Worm (Caenorhabditis elegans) whole organism, L3 larva: ENCODE results near the gene pals-22.

Experiments used
- ZK546.5 ChIP-seq: sonication (generic microtip); optimal IDR thresholded peaks from 2 replicates; lab custom pipeline; 2017; ENCODE audit warnings: missing biosample characterization, missing genetic modification characterization
- aly-2 ChIP-seq: fragments of 150-350 bp; optimal IDR thresholded peaks from 2 replicates; lab custom pipeline; 2014; ENCODE audit warnings: missing biosample characterization, missing genetic modification characterization
- ama-1 ChIP-seq: fragments of 150-350 bp; optimal IDR thresholded peaks from 2 replicates; lab custom pipeline; 2018
- ceh-16 ChIP-seq: sonication (generic microtip); optimal IDR thresholded peaks from 2 replicates; lab custom pipeline; 2017; ENCODE audit warnings: missing biosample characterization, missing genetic modification characterization
- ceh-28 ChIP-seq: fragments of 150-350 bp; optimal IDR thresholded peaks from 2 replicates; lab custom pipeline; 2014; ENCODE audit warnings: missing biosample characterization, missing genetic modification reagents, missing genetic modification characterization
- ceh-82 ChIP-seq: fragments of 150-350 bp; optimal IDR thresholded peaks from 2 replicates; lab custom pipeline; 2014; ENCODE audit warnings: missing biosample characterization, missing genetic modification characterization
- ceh-9 ChIP-seq: sonication (generic microtip); optimal IDR thresholded peaks from 2 replicates; lab custom pipeline; 2018; ENCODE audit warnings: missing biosample characterization, missing genetic modification characterization
- egl-27 ChIP-seq: sonication (generic microtip); optimal IDR thresholded peaks from 4 replicates; lab custom pipeline; 2017; ENCODE audit warnings: missing biosample characterization, missing genetic modification reagents, missing genetic modification characterization
- egl-5 ChIP-seq: fragments of 150-350 bp; optimal IDR thresholded peaks from 2 replicates; lab custom pipeline; 2017; ENCODE audit warnings: missing biosample characterization, missing genetic modification reagents, missing genetic modification characterization, inconsistent platforms
- elt-1 ChIP-seq: fragments of 150-350 bp; optimal IDR thresholded peaks from 2 replicates; lab custom pipeline; 2014; ENCODE audit warnings: missing biosample characterization, missing genetic modification characterization
- elt-3 ChIP-seq, 3 experiments: fragments of 150-350 bp in 1 of 3; sonication (generic microtip) in 2 of 3; optimal IDR thresholded peaks; 2 replicates in 2 of 3; 4 replicates in 1 of 3; lab custom pipeline; 2014 to 2017; ENCODE audit warnings: missing biosample characterization in 3 of 3, missing genetic modification characterization in 3 of 3
- eor-1 ChIP-seq, 2 experiments: fragments of 150-350 bp; optimal IDR thresholded peaks; 2 replicates each; lab custom pipeline; 2014 to 2018; ENCODE audit warnings: missing biosample characterization in 2 of 2, missing genetic modification characterization in 2 of 2
- fkh-10 ChIP-seq: sonication (generic microtip); optimal IDR thresholded peaks from 2 replicates; lab custom pipeline; 2017; ENCODE audit warnings: missing biosample characterization, missing genetic modification reagents, missing genetic modification characterization
- fkh-2 ChIP-seq: fragments of 150-350 bp; optimal IDR thresholded peaks from 2 replicates; lab custom pipeline; 2014; ENCODE audit warnings: missing biosample characterization, missing genetic modification reagents, missing genetic modification characterization
- fos-1 ChIP-seq: fragments of 150-350 bp; optimal IDR thresholded peaks from 2 replicates; lab custom pipeline; 2014; ENCODE audit warnings: missing biosample characterization, missing genetic modification characterization
- hmg-11 ChIP-seq: sonication (generic microtip); optimal IDR thresholded peaks from 2 replicates; lab custom pipeline; 2016; ENCODE audit warnings: missing genetic modification characterization, missing compliant biosample characterization
- jun-1 ChIP-seq: fragments of 150-350 bp; optimal IDR thresholded peaks from 2 replicates; lab custom pipeline; 2014; ENCODE audit warnings: missing biosample characterization, missing genetic modification reagents, missing genetic modification characterization
- lin-15B ChIP-seq: fragments of 150-350 bp; optimal IDR thresholded peaks from 2 replicates; lab custom pipeline; 2014; ENCODE audit warnings: missing biosample characterization, missing genetic modification characterization
- lin-39 ChIP-seq: fragments of 150-350 bp; optimal IDR thresholded peaks from 2 replicates; lab custom pipeline; 2018; ENCODE audit warnings: missing biosample characterization, missing genetic modification reagents, missing genetic modification characterization
- mdl-1 ChIP-seq: fragments of 150-350 bp; optimal IDR thresholded peaks from 2 replicates; lab custom pipeline; 2014; ENCODE audit warnings: missing biosample characterization, missing genetic modification characterization
- mml-1 ChIP-seq: fragments of 150-350 bp; sonication (generic microtip); optimal IDR thresholded peaks from 3 replicates; lab custom pipeline; 2014; ENCODE audit warnings: missing biosample characterization, missing genetic modification characterization
- nfya-1 ChIP-seq: sonication (generic microtip); optimal IDR thresholded peaks from 2 replicates; lab custom pipeline; 2017; ENCODE audit warnings: missing genetic modification characterization, mild to moderate bottlenecking, missing compliant biosample characterization, antibody characterized with exemption, moderate library complexity; ENCODE audit not compliant: insufficient read depth
- nhr-11 ChIP-seq: fragments of 150-350 bp; optimal IDR thresholded peaks from 2 replicates; lab custom pipeline; 2014; ENCODE audit warnings: missing biosample characterization, missing genetic modification characterization
- nhr-237 ChIP-seq: fragments of 150-350 bp; optimal IDR thresholded peaks from 2 replicates; lab custom pipeline; 2014; ENCODE audit warnings: missing biosample characterization, missing genetic modification characterization
- nhr-25 ChIP-seq: sonication (generic microtip); optimal IDR thresholded peaks from 2 replicates; lab custom pipeline; 2017; ENCODE audit warnings: missing biosample characterization, missing genetic modification characterization
- nhr-28 ChIP-seq: fragments of 150-350 bp; optimal IDR thresholded peaks from 2 replicates; lab custom pipeline; 2014; ENCODE audit warnings: missing biosample characterization, missing genetic modification characterization
- nhr-67 ChIP-seq: fragments of 150-350 bp; optimal IDR thresholded peaks from 2 replicates; lab custom pipeline; 2014; ENCODE audit warnings: missing biosample characterization, missing genetic modification characterization
- nhr-77 ChIP-seq: fragments of 150-350 bp; optimal IDR thresholded peaks from 2 replicates; lab custom pipeline; 2014; ENCODE audit warnings: missing biosample characterization, missing genetic modification characterization
- pha-4 ChIP-seq: fragments of 150-350 bp; optimal IDR thresholded peaks from 2 replicates; lab custom pipeline; 2014; ENCODE audit warnings: missing biosample characterization, missing genetic modification reagents, missing genetic modification characterization
- sea-2 ChIP-seq: fragments of 150-350 bp; sonication (generic microtip); optimal IDR thresholded peaks from 4 replicates; lab custom pipeline; 2014; ENCODE audit warnings: missing biosample characterization, missing genetic modification reagents, missing genetic modification characterization
- skn-1 ChIP-seq: fragments of 150-350 bp; optimal IDR thresholded peaks from 2 replicates; lab custom pipeline; 2014; ENCODE audit warnings: missing biosample characterization, missing genetic modification characterization
- snpc-4 ChIP-seq: fragments of 150-350 bp; optimal IDR thresholded peaks from 2 replicates; lab custom pipeline; 2014; ENCODE audit warnings: missing biosample characterization, missing genetic modification characterization
- tbx-2 ChIP-seq: sonication (generic microtip); optimal IDR thresholded peaks from 2 replicates; lab custom pipeline; 2016; ENCODE audit warnings: mild to moderate bottlenecking, missing genetic modification characterization, missing compliant biosample characterization
- unc-39 ChIP-seq: sonication (generic microtip); optimal IDR thresholded peaks from 4 replicates; lab custom pipeline; 2017; ENCODE audit warnings: missing biosample characterization, missing genetic modification characterization
- zag-1 ChIP-seq: fragments of 150-350 bp; optimal IDR thresholded peaks from 2 replicates; lab custom pipeline; 2014; ENCODE audit warnings: missing biosample characterization, missing genetic modification characterization
- ztf-11 ChIP-seq: fragments of 150-350 bp; optimal IDR thresholded peaks from 2 replicates; lab custom pipeline; 2014; ENCODE audit warnings: missing biosample characterization, missing genetic modification characterization
- ztf-4 ChIP-seq: fragments of 150-350 bp; optimal IDR thresholded peaks from 2 replicates; lab custom pipeline; 2014; ENCODE audit warnings: missing biosample characterization, missing genetic modification characterization

Gene pals-22

DNA sequence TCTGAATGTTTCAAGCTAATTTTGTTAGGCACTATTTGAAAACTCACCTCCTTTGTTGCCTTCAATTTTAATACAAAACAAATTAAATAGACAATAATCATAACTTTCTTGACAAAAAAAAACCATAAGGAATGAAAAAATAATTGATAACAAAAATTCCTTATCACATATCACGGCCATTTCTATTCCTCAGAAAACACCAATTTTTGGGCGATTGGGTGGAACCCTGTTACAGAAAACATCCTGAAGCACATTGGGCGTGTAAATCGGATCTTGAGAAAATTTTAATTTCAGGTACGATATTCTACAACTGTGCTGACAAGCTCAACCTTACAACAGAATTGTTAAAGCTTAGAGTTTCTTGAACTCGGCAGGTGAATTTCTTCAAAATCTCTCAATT, 32.6 kb downstream of the pals-22 start, which contains the start of gene F40G9.8:
F40G9.8 (minus strand) TSS at position 101 of the 400 bp plus-strand sequence.
- no peak for TF ChIP-seq lin-39 (tag; lab: Kevin White, UChicago)
- TF ChIP-seq jun-1 (tag; lab: Kevin White, UChicago): no peak
- TF ChIP-seq ceh-28 (tag; lab: Kevin White, UChicago): no peak
- TF ChIP-seq mdl-1 (tag; lab: Kevin White, UChicago): no peak
- TF ChIP-seq snpc-4 (tag; lab: Kevin White, UChicago): no peak
- TF ChIP-seq fkh-2: no peak
- no peak for TF ChIP-seq nhr-25
- no peak for TF ChIP-seq ztf-4
- no peak for TF ChIP-seq eor-1 (tag; optimal IDR thresholded peaks at IDR 0.05; lab: Kevin White, UChicago)
- no peak for TF ChIP-seq nhr-28 (tag; lab: Kevin White, UChicago)
- TF ChIP-seq mml-1 (tag; lab: Kevin White, UChicago): no peak
- no peak for TF ChIP-seq nhr-77
- TF ChIP-seq skn-1 (tag; lab: Kevin White, UChicago): no peak

DNA sequence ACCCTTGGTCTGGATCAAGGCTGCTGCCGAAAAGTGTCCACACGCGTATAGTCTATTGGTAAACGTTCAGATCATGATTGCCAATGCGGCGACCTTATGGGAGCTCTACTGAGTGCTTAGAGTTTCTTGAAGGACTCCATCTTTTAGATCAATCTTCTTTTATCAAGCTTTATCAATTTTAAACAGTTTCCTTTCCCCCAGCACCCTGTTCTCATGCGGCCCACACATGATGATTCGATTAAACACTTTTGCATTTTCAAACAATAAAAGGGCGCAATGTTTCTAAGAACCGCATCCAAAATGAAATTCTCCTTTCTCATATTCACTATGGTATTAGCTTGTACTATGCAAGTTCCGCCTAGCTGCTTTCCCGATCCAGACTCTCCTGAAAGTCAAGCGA, 33.2 kb downstream of the pals-22 start, which contains the start of gene F40G9.7:
F40G9.7 (plus strand) TSS at position 301 of the 400 bp plus-strand sequence.
- TF ChIP-seq nhr-11 (no peak), hmg-11 (no peak), skn-1 (tag; lab: Kevin White, UChicago) (no peak), fkh-2 (no peak), jun-1 (tag; lab: Kevin White, UChicago) (no peak), nhr-25 (no peak), nhr-237 (tag; lab: Kevin White, UChicago) (no peak), mml-1 (tag; lab: Kevin White, UChicago) (no peak), nhr-28 (tag; lab: Kevin White, UChicago) (no peak), fkh-10 (no peak), tbx-2 (tag; lab: Kevin White, UChicago) (no peak), sea-2 (GFP tag; lab: Kevin White, UChicago) (no peak), zag-1 (no peak), elt-1 (tag; lab: Kevin White, UChicago) (no peak), ama-1 (no peak), lin-15B (no peak), nhr-67 (tag; lab: Kevin White, UChicago) (no peak), egl-27 (tag; lab: Kevin White, UChicago) (no peak)

DNA sequence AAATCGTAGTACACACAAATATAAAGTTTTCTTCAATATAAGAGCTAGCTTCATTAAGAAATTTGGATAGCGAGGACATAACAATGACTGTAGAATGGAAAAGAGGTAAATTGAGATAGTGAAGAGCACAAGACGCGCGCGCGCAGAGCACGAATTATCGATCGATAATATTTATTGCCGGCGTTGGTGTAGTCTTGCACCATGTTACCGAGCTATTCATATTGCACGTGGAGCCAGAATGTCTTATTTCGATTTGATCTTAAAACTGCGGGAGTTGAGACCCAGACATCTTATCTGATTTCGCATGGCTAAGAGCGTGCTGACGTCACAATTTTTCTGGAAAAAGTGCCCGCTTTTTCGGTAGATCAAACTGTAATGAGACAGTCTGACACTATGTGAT, 37.3 kb downstream of the pals-22 start, which contains the start of gene F40G9.18:
F40G9.18 (minus strand) TSS at position 101 of the 400 bp plus-strand sequence.
- no peak for TF ChIP-seq elt-1 (tag; lab: Kevin White, UChicago)
- no peak for TF ChIP-seq nhr-25
- TF ChIP-seq aly-2 (tag; lab: Kevin White, UChicago): no peak
- TF ChIP-seq ceh-16 (tag; lab: Kevin White, UChicago): no peak
- TF ChIP-seq ama-1: no peak
- no peak for TF ChIP-seq elt-3 (tag; optimal IDR thresholded peaks at IDR 0.05; lab: Kevin White, UChicago)
- no peak for TF ChIP-seq ceh-9 (tag; lab: Kevin White, UChicago)
- TF ChIP-seq lin-15B: no peak
- TF ChIP-seq ceh-28 (tag; lab: Kevin White, UChicago): no peak
- no peak for TF ChIP-seq fos-1 (tag; lab: Kevin White, UChicago)
- no peak for TF ChIP-seq tbx-2 (tag; lab: Kevin White, UChicago)
- TF ChIP-seq hmg-11: no peak
- TF ChIP-seq nhr-77: no peak
- no peak for TF ChIP-seq eor-1 (tag; optimal IDR thresholded peaks at IDR 0.05; lab: Kevin White, UChicago)
- TF ChIP-seq ceh-82: no peak

DNA sequence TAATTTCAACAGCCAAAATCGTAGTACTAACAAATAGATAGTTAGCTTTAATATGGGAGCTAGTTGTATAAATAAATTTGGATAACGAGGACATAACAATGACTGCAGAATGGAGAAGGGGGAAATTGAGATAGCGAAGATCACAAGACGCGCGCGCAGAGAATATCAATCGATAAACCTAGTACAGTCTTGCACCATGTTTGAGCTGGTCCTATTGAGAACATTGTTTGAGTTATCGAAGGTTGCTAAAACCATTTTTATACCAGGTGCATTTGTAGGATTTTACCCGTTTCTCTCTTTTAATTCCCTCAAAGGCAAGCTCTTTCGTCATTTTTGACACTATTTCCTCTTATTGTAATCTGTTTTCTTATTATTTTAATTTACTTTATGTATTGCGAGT, 39.4 kb downstream of the pals-22 start, which contains the start of the genes F40G9.9 and F40G9.12:
F40G9.9 (minus strand) TSS at position 101 of the 400 bp plus-strand sequence.
F40G9.12 (plus strand) TSS at position 231 of the 400 bp plus-strand sequence.
- TF ChIP-seq tbx-2 (tag; lab: Kevin White, UChicago) (no peak), pha-4 (tag; lab: Kevin White, UChicago) (no peak), ZK546.5 (tag; lab: Kevin White, UChicago) (no peak), ceh-82 (no peak), nhr-77 (no peak), unc-39 (no peak), hmg-11 (no peak), nfya-1 (tag; lab: Kevin White, UChicago) (no peak), ceh-16 (tag; lab: Kevin White, UChicago) (no peak), eor-1 (tag; optimal IDR thresholded peaks at IDR 0.05; lab: Kevin White, UChicago) (no peak), fos-1 (tag; lab: Kevin White, UChicago) (no peak), ztf-11 (tag; lab: Kevin White, UChicago) (no peak), mdl-1 (tag; lab: Kevin White, UChicago) (no peak), egl-5 (tag; lab: Kevin White, UChicago) (no peak), sea-2 (GFP tag; lab: Kevin White, UChicago) (no peak)
